Fruit fly (Drosophila melanogaster) whole organism, prepupa: ENCODE data around the gene CG32647.

Experiments
- CG10631 ChIP-seq: fragments of 200-800 bp; sonication (Bioruptor generic); optimal IDR thresholded peaks from 2 replicates; lab custom pipeline; 2016; ENCODE audit warnings: missing biosample characterization, missing genetic modification characterization
- CG11294 ChIP-seq: fragments of 200-800 bp; sonication (Bioruptor generic); IDR thresholded peaks from 2 replicates; pipeline ENCODE4 v1.3.6; 2022; ENCODE audit warnings: missing biosample characterization, missing genetic modification characterization
- CG15336 ChIP-seq: fragments of 200-800 bp; sonication (Bioruptor generic); IDR thresholded peaks from 2 replicates; pipeline ENCODE4 v1.3.6; 2022; ENCODE audit warnings: missing biosample characterization, missing genetic modification characterization
- CG3032 ChIP-seq: fragments of 200-800 bp; optimal IDR thresholded peaks from 2 replicates; lab custom pipeline; 2019; ENCODE audit warnings: missing biosample characterization, mild to moderate bottlenecking, missing genetic modification characterization, moderate library complexity
- CG31627 ChIP-seq: fragments of 200-800 bp; sonication (Bioruptor generic); optimal IDR thresholded peaks from 3 replicates; lab custom pipeline; 2016; ENCODE audit warnings: missing biosample characterization, missing genetic modification characterization
- CG34406 ChIP-seq: fragments of 200-800 bp; sonication (Bioruptor generic); optimal IDR thresholded peaks from 3 replicates; lab custom pipeline; 2016; ENCODE audit warnings: missing biosample characterization, missing genetic modification characterization
- CG3919 ChIP-seq: fragments of 200-800 bp; sonication (Bioruptor generic); optimal IDR thresholded peaks from 3 replicates; lab custom pipeline; 2016; ENCODE audit warnings: missing biosample characterization, missing genetic modification characterization
- CG6163 ChIP-seq: fragments of 200-800 bp; sonication (Bioruptor generic); IDR thresholded peaks from 3 replicates; pipeline ENCODE4 v1.3.6; 2022; ENCODE audit warnings: missing biosample characterization, missing genetic modification characterization
- CG6276 ChIP-seq: fragments of 200-800 bp; sonication (Bioruptor generic); optimal IDR thresholded peaks from 2 replicates; lab custom pipeline; 2017; ENCODE audit warnings: missing biosample characterization, mild to moderate bottlenecking, missing genetic modification characterization
- CG6792 ChIP-seq: fragments of 200-800 bp; sonication (Bioruptor generic); optimal IDR thresholded peaks from 3 replicates; lab custom pipeline; 2016; ENCODE audit warnings: missing biosample characterization, missing genetic modification characterization
- CG6808 ChIP-seq: fragments of 200-800 bp; sonication (Bioruptor generic); optimal IDR thresholded peaks from 3 replicates; lab custom pipeline; 2017; ENCODE audit warnings: missing biosample characterization, missing genetic modification characterization, mild to moderate bottlenecking, moderate library complexity, missing genetic modification reagents
- CG6854 ChIP-seq: fragments of 200-800 bp; sonication (Bioruptor generic); optimal IDR thresholded peaks from 2 replicates; lab custom pipeline; 2017; ENCODE audit warnings: missing biosample characterization, mild to moderate bottlenecking, missing genetic modification characterization
- CG7368 ChIP-seq: fragments of 200-800 bp; sonication (Bioruptor generic); optimal IDR thresholded peaks from 3 replicates; lab custom pipeline; 2016; ENCODE audit warnings: missing biosample characterization, missing genetic modification characterization
- CG8119 ChIP-seq: fragments of 200-800 bp; sonication (Bioruptor generic); IDR thresholded peaks from 3 replicates; pipeline ENCODE4 v1.3.6; 2022; ENCODE audit warnings: missing biosample characterization, missing genetic modification characterization
- CG8319 ChIP-seq: fragments of 200-800 bp; sonication (Bioruptor generic); optimal IDR thresholded peaks from 3 replicates; lab custom pipeline; 2016; ENCODE audit warnings: missing biosample characterization, missing genetic modification characterization
- CG8632 ChIP-seq: fragments of 200-800 bp; sonication (Bioruptor generic); optimal IDR thresholded peaks from 3 replicates; lab custom pipeline; 2016; ENCODE audit warnings: missing biosample characterization, missing genetic modification characterization
- CG9139 ChIP-seq: fragments of 200-800 bp; sonication (Bioruptor generic); optimal IDR thresholded peaks from 3 replicates; lab custom pipeline; 2017; ENCODE audit warnings: missing biosample characterization, mild to moderate bottlenecking, missing genetic modification characterization
- Eip75B ChIP-seq: fragments of 200-800 bp; sonication (Bioruptor generic); optimal IDR thresholded peaks from 3 replicates; lab custom pipeline; 2016; ENCODE audit warnings: missing biosample characterization, missing genetic modification characterization
- Eip78C ChIP-seq: fragments of 200-800 bp; sonication (Bioruptor generic); peaks from one replicate; lab custom pipeline; 2016; ENCODE audit warnings: missing biosample characterization, missing genetic modification characterization
- Eip93F ChIP-seq: fragments of 200-800 bp; sonication (Bioruptor generic); optimal IDR thresholded peaks from 2 replicates; lab custom pipeline; 2016; ENCODE audit warnings: missing biosample characterization, mild to moderate bottlenecking, missing genetic modification characterization
- Ets21C ChIP-seq: fragments of 200-800 bp; sonication (Bioruptor generic); optimal IDR thresholded peaks from 3 replicates; lab custom pipeline; 2016; ENCODE audit warnings: missing biosample characterization, missing genetic modification characterization
- Ets96B ChIP-seq: fragments of 200-800 bp; optimal IDR thresholded peaks from 2 replicates; lab custom pipeline; 2019; ENCODE audit warnings: missing biosample characterization, mild to moderate bottlenecking, missing genetic modification characterization, moderate library complexity
- Gug ChIP-seq: fragments of 200-800 bp; sonication (Bioruptor generic); IDR thresholded peaks from 2 replicates; pipeline ENCODE4 v1.3.6; 2022; ENCODE audit warnings: missing biosample characterization, missing genetic modification characterization
- Hr38 ChIP-seq: sonication (Bioruptor generic); optimal IDR thresholded peaks from 2 replicates; lab custom pipeline; 2016; ENCODE audit warnings: missing biosample characterization, missing genetic modification characterization
- Hr4 ChIP-seq: fragments of 200-800 bp; sonication (Bioruptor generic); optimal IDR thresholded peaks from 3 replicates; lab custom pipeline; 2016; ENCODE audit warnings: missing biosample characterization, missing genetic modification characterization
- OdsH ChIP-seq: fragments of 200-800 bp; sonication (Bioruptor generic); optimal IDR thresholded peaks from 3 replicates; lab custom pipeline; 2016; ENCODE audit warnings: missing biosample characterization, missing genetic modification characterization
- Sox14 ChIP-seq: fragments of 200-800 bp; sonication (Bioruptor generic); optimal IDR thresholded peaks from 3 replicates; lab custom pipeline; 2016; ENCODE audit warnings: missing biosample characterization, missing genetic modification characterization
- Sox15 ChIP-seq: fragments of 200-800 bp; sonication (Bioruptor generic); optimal IDR thresholded peaks from 3 replicates; lab custom pipeline; 2016; ENCODE audit warnings: missing biosample characterization, missing genetic modification characterization
- achi ChIP-seq: fragments of 200-800 bp; sonication (Bioruptor generic); optimal IDR thresholded peaks from 3 replicates; lab custom pipeline; 2016; ENCODE audit warnings: missing biosample characterization, missing genetic modification characterization
- dsx ChIP-seq: fragments of 200-800 bp; optimal IDR thresholded peaks from 3 replicates; lab custom pipeline; 2019; ENCODE audit warnings: missing biosample characterization, mild to moderate bottlenecking, missing genetic modification characterization, moderate library complexity; ENCODE audit not compliant: poor library complexity, severe bottlenecking
- fd85E ChIP-seq: fragments of 200-800 bp; sonication (Bioruptor generic); optimal IDR thresholded peaks from 3 replicates; lab custom pipeline; 2016; ENCODE audit warnings: missing biosample characterization, missing genetic modification characterization
- fkh ChIP-seq: fragments of 200-800 bp; sonication (Bioruptor generic); optimal IDR thresholded peaks from 3 replicates; lab custom pipeline; 2017; ENCODE audit warnings: missing biosample characterization, mild to moderate bottlenecking, missing genetic modification characterization, moderate library complexity
- lz ChIP-seq: fragments of 200-800 bp; sonication (Bioruptor generic); optimal IDR thresholded peaks from 3 replicates; lab custom pipeline; 2016; ENCODE audit warnings: missing biosample characterization, missing genetic modification characterization
- pdm3 ChIP-seq: fragments of 200-800 bp; sonication (Bioruptor generic); optimal IDR thresholded peaks from 3 replicates; lab custom pipeline; 2016; ENCODE audit warnings: missing biosample characterization, missing genetic modification characterization
- salr ChIP-seq, 2 experiments: fragments of 200-800 bp; sonication (Bioruptor generic); optimal IDR thresholded peaks; 3 replicates each; lab custom pipeline; 2016 to 2018; ENCODE audit warnings: missing biosample characterization in 2 of 2, missing genetic modification characterization in 2 of 2, mild to moderate bottlenecking in 1 of 2
- spab ChIP-seq: fragments of 200-800 bp; sonication (Bioruptor generic); optimal IDR thresholded peaks from 2 replicates; lab custom pipeline; 2017; ENCODE audit warnings: missing biosample characterization, mild to moderate bottlenecking, missing genetic modification characterization, missing genetic modification reagents
- ss ChIP-seq, 2 experiments: fragments of 200-800 bp; sonication (Bioruptor generic); optimal IDR thresholded peaks; 2 replicates in 1 of 2; 3 replicates in 1 of 2; lab custom pipeline; 2017 to 2018; ENCODE audit warnings: mild to moderate bottlenecking in 2 of 2, missing biosample characterization in 2 of 2, missing genetic modification characterization in 2 of 2, moderate library complexity in 1 of 2
- svp ChIP-seq: fragments of 200-800 bp; sonication (Bioruptor generic); peaks from one replicate; lab custom pipeline; 2016; ENCODE audit warnings: missing biosample characterization, missing genetic modification characterization
- topi ChIP-seq: fragments of 200-800 bp; sonication (Bioruptor generic); optimal IDR thresholded peaks from 3 replicates; lab custom pipeline; 2016; ENCODE audit warnings: missing biosample characterization, missing genetic modification characterization
- vri ChIP-seq: fragments of 200-800 bp; sonication (Bioruptor generic); optimal IDR thresholded peaks from 3 replicates; lab custom pipeline; 2016; ENCODE audit warnings: missing biosample characterization, mild to moderate bottlenecking, missing genetic modification characterization

CG32647 gene

dm6 chrX:12732486-12732885, 52.3 kb downstream of the CG32647 start:
- TF ChIP-seq Ets21C (GFP tag; lab: Kevin White, UChicago) (no peak), Eip93F (GFP tag; lab: Kevin White, UChicago) (peak; percentile 13), vri (GFP tag; lab: Kevin White, UChicago) (peak; percentile 29), Eip78C (GFP tag; lab: Kevin White, UChicago) (peak; percentile 30)

dm6 chrX:12731077-12731476, 53.7 kb downstream of the CG32647 start:
- TF ChIP-seq CG3032 (tag; lab: Kevin White, UChicago) (no peak), Ets96B (tag; lab: Kevin White, UChicago) (no peak), Hr4 (GFP tag; lab: Kevin White, UChicago) (no peak), CG7368 (GFP tag; lab: Kevin White, UChicago) (no peak)

- TF ChIP-seq fkh (peak; percentile 31), dsx (GFP tag; lab: Kevin White, UChicago) (no peak), vri (GFP tag; lab: Kevin White, UChicago) (peak; percentile 58), ss (GFP tag; optimal IDR thresholded peaks at IDR 0.05; lab: Kevin White, UChicago) (peak; percentile 32 to 36), CG15336 (GFP tag; lab: Robert Waterston, UW) (peak; percentile 30; the same call in 1 of the 2 replicates), Eip75B (GFP tag; lab: Kevin White, UChicago) (peak; percentile 46), salr (GFP tag; optimal IDR thresholded peaks at IDR 0.05; lab: Kevin White, UChicago) (no peak), Sox15 (GFP tag; lab: Kevin White, UChicago) (no peak), CG6163 (GFP tag; lab: Robert Waterston, UW) (peak; percentile 63; the same call in 2 of the 3 replicates), Eip93F (GFP tag; lab: Kevin White, UChicago) (peak; percentile 15), CG34406 (GFP tag; lab: Kevin White, UChicago) (peak; percentile 30), Eip78C (GFP tag; lab: Kevin White, UChicago) (peak; percentile 76), CG9139 (no peak), Sox14 (GFP tag; lab: Kevin White, UChicago) (no peak), CG6792 (no peak), spab (GFP tag; lab: Kevin White, UChicago) (no peak), CG8119 (GFP tag; lab: Robert Waterston, UW) (peak; percentile 41; the same call in 2 of the 3 replicates), svp (GFP tag; lab: Kevin White, UChicago) (peak; percentile 85), Hr4 (GFP tag; lab: Kevin White, UChicago) (no peak), CG3919 (peak; percentile 31)
Observed at dm6 chrX:12727642-12728228, 57.0 kb downstream of the CG32647 start.

DNA sequence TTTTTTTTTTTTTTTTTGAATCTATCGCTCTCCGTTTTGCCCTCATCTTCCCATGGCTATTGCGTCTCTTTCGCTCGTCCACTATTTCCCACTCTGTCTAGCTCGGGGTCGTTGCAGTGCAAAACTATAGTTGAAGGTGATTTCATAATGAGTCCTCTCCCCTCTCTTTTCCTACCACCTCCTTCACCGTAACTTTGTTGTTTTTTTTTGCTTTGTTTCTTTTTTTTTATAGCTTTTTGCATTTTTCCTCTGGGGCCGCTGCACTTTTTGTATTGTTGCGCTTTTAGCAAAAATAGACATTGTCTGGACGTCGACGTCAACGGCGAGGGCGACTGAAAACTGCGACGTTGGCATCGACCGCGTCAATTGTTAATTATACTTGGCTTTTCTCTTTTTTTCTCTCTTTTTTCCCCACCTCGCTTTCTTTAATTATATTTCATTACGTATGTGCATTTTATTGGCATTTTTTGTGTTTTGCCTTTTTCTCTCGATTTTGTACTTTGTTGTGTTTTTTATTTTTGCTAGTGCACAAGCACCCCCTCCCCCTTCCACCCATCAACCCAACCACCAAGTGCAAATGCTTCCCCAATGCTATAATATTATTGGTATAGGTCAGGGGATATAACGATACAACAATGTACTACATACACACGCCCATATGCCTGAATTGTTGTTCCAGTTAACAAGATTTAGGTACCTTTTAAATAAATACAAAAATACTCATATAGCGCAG, 59.4 kb downstream of the CG32647 start:
- TF ChIP-seq CG6808 (peak; percentile 89), pdm3 (GFP tag; lab: Kevin White, UChicago) (peak; percentile 53), topi (no peak), CG6792 (no peak), Gug (peak; percentile 83), Ets96B (tag; lab: Kevin White, UChicago) (peak; percentile 73), CG15336 (GFP tag; lab: Robert Waterston, UW) (peak; percentile 90), fd85E (GFP tag; lab: Kevin White, UChicago) (no peak), Hr4 (GFP tag; lab: Kevin White, UChicago) (no peak), Eip93F (GFP tag; lab: Kevin White, UChicago) (no peak), Hr38 (no peak), Eip75B (GFP tag; lab: Kevin White, UChicago) (peak; percentile 43), vri (GFP tag; lab: Kevin White, UChicago) (no peak), CG9139 (peak; percentile 94), CG6276 (GFP tag; lab: Kevin White, UChicago) (peak; percentile 83), lz (GFP tag; lab: Kevin White, UChicago) (no peak), salr (GFP tag; optimal IDR thresholded peaks at IDR 0.05; lab: Kevin White, UChicago) (peak; percentile 67 to 76), OdsH (GFP tag; lab: Kevin White, UChicago) (peak; percentile 27), Sox14 (GFP tag; lab: Kevin White, UChicago) (peak; percentile 68), CG8632 (GFP tag; lab: Kevin White, UChicago) (no peak), CG10631 (GFP tag; lab: Kevin White, UChicago) (no peak), Sox15 (GFP tag; lab: Kevin White, UChicago) (no peak), spab (GFP tag; lab: Kevin White, UChicago) (peak; percentile 81), CG8119 (GFP tag; lab: Robert Waterston, UW) (peak; percentile 93), CG31627 (GFP tag; lab: Kevin White, UChicago) (no peak), CG6854 (no peak), CG11294 (GFP tag; lab: Robert Waterston, UW) (peak; percentile 31; the same call in 1 of the 2 replicates), CG3032 (tag; lab: Kevin White, UChicago) (peak; percentile 61), CG7368 (GFP tag; lab: Kevin White, UChicago) (peak; percentile 22), achi (GFP tag; lab: Kevin White, UChicago) (peak; percentile 26), CG8319 (GFP tag; lab: Kevin White, UChicago) (no peak), dsx (GFP tag; lab: Kevin White, UChicago) (peak; percentile 78)
